Worm (Caenorhabditis elegans) whole organism, midembryonic: ENCODE data around the gene T10F2.5.

Experiments used
- cog-1 ChIP-seq: sonication (generic microtip); optimal IDR thresholded peaks from 2 replicates; lab custom pipeline; 2016; ENCODE audit warnings: missing genetic modification characterization, missing compliant biosample characterization
- flt-1 ChIP-seq: fragments of 200-800 bp; sonication (Bioruptor generic); IDR thresholded peaks from 2 replicates; pipeline ENCODE4 v1.3.6; 2022; ENCODE audit warnings: missing genetic modification characterization, missing compliant biosample characterization
- med-1 ChIP-seq: sonication (generic microtip); optimal IDR thresholded peaks from 2 replicates; lab custom pipeline; 2017; ENCODE audit warnings: missing genetic modification characterization, mild to moderate bottlenecking, missing compliant biosample characterization, antibody characterized with exemption, missing genetic modification reagents; ENCODE audit not compliant: insufficient read depth
- ref-1 ChIP-seq: fragments of 200-800 bp; sonication (Bioruptor generic); conservative IDR thresholded peaks from 2 replicates; pipeline ENCODE4 v1.3.6; 2022; ENCODE audit warnings: missing genetic modification reagents, missing genetic modification characterization, missing compliant biosample characterization
- ztf-23 ChIP-seq: fragments of 200-800 bp; sonication (Bioruptor generic); IDR thresholded peaks from 2 replicates; pipeline ENCODE4 v1.3.6; 2022; ENCODE audit warnings: missing genetic modification reagents, missing genetic modification characterization, missing compliant biosample characterization
- ztf-29 ChIP-seq: fragments of 200-800 bp; sonication (Bioruptor generic); IDR thresholded peaks from 2 replicates; pipeline ENCODE4 v1.3.6; 2022; ENCODE audit warnings: missing genetic modification reagents, missing genetic modification characterization, missing compliant biosample characterization

DNA sequence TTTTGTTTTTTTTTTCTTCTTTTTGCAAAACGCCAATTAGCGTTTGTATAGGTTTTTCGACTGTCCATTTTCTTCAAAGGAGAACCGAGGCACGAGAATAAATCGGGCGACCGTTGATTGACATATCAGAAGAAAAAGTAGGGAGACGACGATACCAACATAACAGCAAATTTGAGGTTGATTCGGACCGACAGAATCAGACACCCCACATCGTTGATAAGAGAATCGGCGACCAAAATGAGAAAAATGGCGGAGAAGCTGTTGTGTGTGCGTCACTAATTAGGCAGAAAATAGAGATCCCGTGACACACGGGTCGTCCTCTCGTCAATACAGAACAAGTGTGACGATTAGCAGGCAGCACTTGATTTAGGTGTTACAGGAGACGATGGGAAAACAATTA lies 17.5 kb downstream of the T10F2.5 start:
- TF ChIP-seq med-1 = no peak
- TF ChIP-seq ztf-23 = no peak
- TF ChIP-seq ztf-29 = no peak
- TF ChIP-seq ref-1 (GFP tag; lab: Robert Waterston, UW) = no peak
- no peak for TF ChIP-seq flt-1 (GFP tag; lab: Robert Waterston, UW)
- no peak for TF ChIP-seq cog-1 (tag; lab: Kevin White, UChicago)
